Fruit fly (Drosophila melanogaster) whole organism, prepupa: ENCODE data around the gene mRpL46.

Experiments used
- CG11294 ChIP-seq: fragments of 200-800 bp; sonication (Bioruptor generic); IDR thresholded peaks from 2 replicates; pipeline ENCODE4 v1.3.6; 2022; ENCODE audit warnings: missing biosample characterization, missing genetic modification characterization
- CG11902 ChIP-seq: fragments of 200-800 bp; sonication (Bioruptor generic); optimal IDR thresholded peaks from 3 replicates; lab custom pipeline; 2016; ENCODE audit warnings: missing biosample characterization, missing genetic modification characterization
- CG1621 ChIP-seq: fragments of 200-800 bp; sonication (Bioruptor generic); optimal IDR thresholded peaks from 3 replicates; lab custom pipeline; 2018; ENCODE audit warnings: missing biosample characterization, mild to moderate bottlenecking, missing genetic modification characterization
- CG3032 ChIP-seq: fragments of 200-800 bp; optimal IDR thresholded peaks from 2 replicates; lab custom pipeline; 2019; ENCODE audit warnings: missing biosample characterization, mild to moderate bottlenecking, missing genetic modification characterization, moderate library complexity
- CG34406 ChIP-seq: fragments of 200-800 bp; sonication (Bioruptor generic); optimal IDR thresholded peaks from 3 replicates; lab custom pipeline; 2016; ENCODE audit warnings: missing biosample characterization, missing genetic modification characterization
- CG6792 ChIP-seq: fragments of 200-800 bp; sonication (Bioruptor generic); optimal IDR thresholded peaks from 3 replicates; lab custom pipeline; 2016; ENCODE audit warnings: missing biosample characterization, missing genetic modification characterization
- CG6808 ChIP-seq: fragments of 200-800 bp; sonication (Bioruptor generic); optimal IDR thresholded peaks from 3 replicates; lab custom pipeline; 2017; ENCODE audit warnings: missing biosample characterization, missing genetic modification characterization, mild to moderate bottlenecking, moderate library complexity, missing genetic modification reagents
- CG6854 ChIP-seq: fragments of 200-800 bp; sonication (Bioruptor generic); optimal IDR thresholded peaks from 2 replicates; lab custom pipeline; 2017; ENCODE audit warnings: missing biosample characterization, mild to moderate bottlenecking, missing genetic modification characterization
- CG8632 ChIP-seq: fragments of 200-800 bp; sonication (Bioruptor generic); optimal IDR thresholded peaks from 3 replicates; lab custom pipeline; 2016; ENCODE audit warnings: missing biosample characterization, missing genetic modification characterization
- CG9139 ChIP-seq: fragments of 200-800 bp; sonication (Bioruptor generic); optimal IDR thresholded peaks from 3 replicates; lab custom pipeline; 2017; ENCODE audit warnings: missing biosample characterization, mild to moderate bottlenecking, missing genetic modification characterization
- Eip93F ChIP-seq: fragments of 200-800 bp; sonication (Bioruptor generic); optimal IDR thresholded peaks from 2 replicates; lab custom pipeline; 2016; ENCODE audit warnings: missing biosample characterization, mild to moderate bottlenecking, missing genetic modification characterization
- Ets96B ChIP-seq: fragments of 200-800 bp; optimal IDR thresholded peaks from 2 replicates; lab custom pipeline; 2019; ENCODE audit warnings: missing biosample characterization, mild to moderate bottlenecking, missing genetic modification characterization, moderate library complexity
- Hr38 ChIP-seq: sonication (Bioruptor generic); optimal IDR thresholded peaks from 2 replicates; lab custom pipeline; 2016; ENCODE audit warnings: missing biosample characterization, missing genetic modification characterization
- Hr4 ChIP-seq: fragments of 200-800 bp; sonication (Bioruptor generic); optimal IDR thresholded peaks from 3 replicates; lab custom pipeline; 2016; ENCODE audit warnings: missing biosample characterization, missing genetic modification characterization
- Lpt ChIP-seq: fragments of 200-800 bp; sonication (Bioruptor generic); optimal IDR thresholded peaks from 3 replicates; lab custom pipeline; 2016; ENCODE audit warnings: missing biosample characterization, missing genetic modification characterization
- Met ChIP-seq: fragments of 200-800 bp; sonication (Bioruptor generic); optimal IDR thresholded peaks from 3 replicates; lab custom pipeline; 2016; ENCODE audit warnings: missing biosample characterization, missing genetic modification characterization
- Smox ChIP-seq: fragments of 200-800 bp; sonication (Bioruptor generic); optimal IDR thresholded peaks from 3 replicates; lab custom pipeline; 2016; ENCODE audit warnings: missing biosample characterization, missing genetic modification characterization
- Sox102F ChIP-seq: fragments of 200-800 bp; sonication (Bioruptor generic); optimal IDR thresholded peaks from 2 replicates; lab custom pipeline; 2016; ENCODE audit warnings: missing biosample characterization, mild to moderate bottlenecking, missing genetic modification characterization
- achi ChIP-seq: fragments of 200-800 bp; sonication (Bioruptor generic); optimal IDR thresholded peaks from 3 replicates; lab custom pipeline; 2016; ENCODE audit warnings: missing biosample characterization, missing genetic modification characterization
- dsx ChIP-seq: fragments of 200-800 bp; optimal IDR thresholded peaks from 3 replicates; lab custom pipeline; 2019; ENCODE audit warnings: missing biosample characterization, mild to moderate bottlenecking, missing genetic modification characterization, moderate library complexity; ENCODE audit not compliant: poor library complexity, severe bottlenecking
- eg ChIP-seq: fragments of 200-800 bp; sonication (Bioruptor generic); IDR thresholded peaks from 3 replicates; pipeline ENCODE4 v1.3.6; 2022; ENCODE audit warnings: missing biosample characterization, missing genetic modification characterization
- salr ChIP-seq, 2 experiments: fragments of 200-800 bp; sonication (Bioruptor generic); optimal IDR thresholded peaks; 3 replicates each; lab custom pipeline; 2016 to 2018; ENCODE audit warnings: missing biosample characterization in 2 of 2, missing genetic modification characterization in 2 of 2, mild to moderate bottlenecking in 1 of 2
- ss ChIP-seq, 2 experiments: fragments of 200-800 bp; sonication (Bioruptor generic); optimal IDR thresholded peaks; 2 replicates in 1 of 2; 3 replicates in 1 of 2; lab custom pipeline; 2017 to 2018; ENCODE audit warnings: mild to moderate bottlenecking in 2 of 2, missing biosample characterization in 2 of 2, missing genetic modification characterization in 2 of 2, moderate library complexity in 1 of 2
- svp ChIP-seq: fragments of 200-800 bp; sonication (Bioruptor generic); peaks from one replicate; lab custom pipeline; 2016; ENCODE audit warnings: missing biosample characterization, missing genetic modification characterization

mRpL46 gene

DNA sequence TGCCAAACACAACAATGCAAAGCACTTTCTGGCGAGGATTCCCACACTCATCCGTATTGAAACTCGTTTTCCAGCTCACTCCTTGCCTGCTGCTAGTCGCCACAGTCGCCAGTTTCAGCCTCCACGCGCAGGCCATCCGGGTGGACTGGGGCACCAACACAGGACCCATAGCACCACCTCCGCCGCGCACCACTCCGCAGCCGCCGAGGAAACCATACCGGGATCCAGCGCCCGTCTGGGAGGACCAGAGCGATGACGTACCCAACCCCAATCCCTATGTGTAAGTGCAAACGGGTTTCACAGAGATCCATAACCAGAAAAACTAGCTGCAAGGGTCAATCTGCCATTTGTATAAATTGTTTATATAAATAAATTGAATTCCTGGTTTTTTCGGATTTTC lies 43.9 kb downstream of the mRpL46 start:
- TF ChIP-seq Lpt (GFP tag; lab: Kevin White, UChicago) = no peak
- peak; percentile 9 for TF ChIP-seq dsx (GFP tag; lab: Kevin White, UChicago)
- no peak for TF ChIP-seq CG8632
- TF ChIP-seq ss (GFP tag; optimal IDR thresholded peaks at IDR 0.05; lab: Kevin White, UChicago) = peak; percentile 26 to 54
- no peak for TF ChIP-seq CG6792 (GFP tag; lab: Kevin White, UChicago)
- 0 out of 3 replicates have a peak, but pooled peaks have one; percentile 21 for TF ChIP-seq eg
- no peak for TF ChIP-seq CG6808 (GFP tag; lab: Kevin White, UChicago)
- no peak for TF ChIP-seq Ets96B
- TF ChIP-seq svp = no peak
- no peak for TF ChIP-seq Smox (GFP tag; lab: Kevin White, UChicago)
- no peak for TF ChIP-seq Met (GFP tag; lab: Kevin White, UChicago)
- no peak for TF ChIP-seq salr (GFP tag; optimal IDR thresholded peaks at IDR 0.05; lab: Kevin White, UChicago)
- TF ChIP-seq CG3032 (tag; lab: Kevin White, UChicago) = no peak
- TF ChIP-seq Hr38 = no peak
- TF ChIP-seq Hr4 (GFP tag; lab: Kevin White, UChicago) = no peak
- peak; percentile 87 for TF ChIP-seq CG1621 (tag; lab: Kevin White, UChicago)
- TF ChIP-seq, all 60 proteins: peak for 4

DNA sequence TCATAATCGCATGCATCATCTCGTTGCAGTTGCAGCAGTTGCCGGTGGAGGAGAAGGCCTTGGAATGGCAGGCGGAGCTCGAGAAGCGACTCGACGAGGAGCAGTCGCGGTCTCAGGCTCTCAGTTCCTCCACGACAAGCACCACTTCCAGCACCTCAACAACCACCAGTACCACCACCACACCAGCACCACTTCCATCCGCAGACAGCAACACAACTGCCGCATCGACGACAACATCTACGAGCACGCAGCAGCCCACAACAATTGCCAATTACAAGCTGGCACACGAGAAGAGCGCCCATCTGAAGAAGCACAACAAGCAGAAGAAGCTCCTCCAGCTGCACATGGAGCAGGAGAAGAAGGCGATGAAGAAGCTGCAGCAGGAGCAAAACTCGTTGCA lies 45.1 kb downstream of the mRpL46 start:
- peak; percentile 59 for TF ChIP-seq CG6854
- no peak for TF ChIP-seq CG11294
- peak; percentile 21 for TF ChIP-seq CG6808 (GFP tag; lab: Kevin White, UChicago)
- no peak for TF ChIP-seq Eip93F (GFP tag; lab: Kevin White, UChicago)
- no peak for TF ChIP-seq CG9139 (GFP tag; lab: Kevin White, UChicago)
- TF ChIP-seq CG11902 (GFP tag; lab: Kevin White, UChicago) = no peak
- no peak for TF ChIP-seq CG1621 (tag; lab: Kevin White, UChicago)
- TF ChIP-seq Sox102F (GFP tag; lab: Kevin White, UChicago) = no peak
- peak in 1 of 2 experiments; percentile 70 for TF ChIP-seq ss (GFP tag; optimal IDR thresholded peaks at IDR 0.05; lab: Kevin White, UChicago)
- TF ChIP-seq salr (GFP tag; optimal IDR thresholded peaks at IDR 0.05; lab: Kevin White, UChicago) = peak in 1 of 2 experiments; percentile 5
- no peak for TF ChIP-seq achi (GFP tag; lab: Kevin White, UChicago)
- TF ChIP-seq Hr38 = no peak
- no peak for TF ChIP-seq CG34406 (GFP tag; lab: Kevin White, UChicago)
